Worm (Caenorhabditis elegans): Measurements from ENCODE around the gene nlp-53.
A peak's percentile ranks its signal among the peaks of the same experiment; 100 is the strongest.

Gene nlp-53

ce11 chrX:13653573-13653972 is 34.9 kb downstream of the nlp-53 start (continued):
- peak; percentile 20 for TF ChIP-seq K12H6.12 (tag; optimal IDR thresholded peaks at IDR 0.05)
- no peak for TF ChIP-seq lsl-1 (GFP tag; optimal IDR thresholded peaks at IDR 0.05)
- peak; percentile 57 for TF ChIP-seq mxl-1 (tag; optimal IDR thresholded peaks at IDR 0.05)
- TF ChIP-seq snpc-1.3 (tag; optimal IDR thresholded peaks at IDR 0.05; ENCODE audit: insufficient read depth): peak; percentile 51
- TF ChIP-seq lin-40 (tag; optimal IDR thresholded peaks at IDR 0.05): peak; percentile 41
- no peak for TF ChIP-seq ccch-3 (GFP tag; optimal IDR thresholded peaks at IDR 0.05)
- TF ChIP-seq attf-3 (GFP tag; conservative IDR thresholded peaks at IDR 0.05): no peak
- peak in 1 of 2 experiments; percentile 4 for TF ChIP-seq let-607 (tag; optimal IDR thresholded peaks at IDR 0.05)
- peak; percentile 57; the same call in 1 of the 2 replicates for TF ChIP-seq hmg-20 (GFP tag; IDR thresholded peaks at IDR 0.05)
- peak; percentile 11 for TF ChIP-seq mes-4 (tag; optimal IDR thresholded peaks at IDR 0.05)
- TF ChIP-seq pha-4 (tag; optimal IDR thresholded peaks at IDR 0.05): no peak
- peak; percentile 64 for TF ChIP-seq snpc-4 (GFP tag; optimal IDR thresholded peaks at IDR 0.05)
- peak in 3 of 4 experiments; percentile 16 to 74 (median 68) for TF ChIP-seq snpc-4 (tag; optimal IDR thresholded peaks at IDR 0.05)
- peak; percentile 56 for TF ChIP-seq ztf-18 (tag; optimal IDR thresholded peaks at IDR 0.05)
- TF ChIP-seq lin-54 (GFP tag; optimal IDR thresholded peaks at IDR 0.05): peak; percentile 29
- TF ChIP-seq ztf-6 (GFP tag; IDR thresholded peaks at IDR 0.05): 0 out of 2 replicates have a peak, but pooled peaks have one; percentile 12
- TF ChIP-seq let-526 (GFP tag; IDR thresholded peaks at IDR 0.05): no peak
- peak; percentile 77 for TF ChIP-seq D2030.7 (GFP tag; IDR thresholded peaks at IDR 0.05)
- no peak for TF ChIP-seq Y79H2A.3 (GFP tag; conservative IDR thresholded peaks at IDR 0.05)
- TF ChIP-seq F57A8.1 (GFP tag; optimal IDR thresholded peaks at IDR 0.05): no peak
- peak; percentile 20 for TF ChIP-seq madf-10 (tag; optimal IDR thresholded peaks at IDR 0.05)
- TF ChIP-seq rec-8 (tag; optimal IDR thresholded peaks at IDR 0.05): peak in 1 of 2 experiments; percentile 74
- TF ChIP-seq ama-1 (optimal IDR thresholded peaks at IDR 0.05): no peak
- peak; percentile 47 to 57 for TF ChIP-seq ama-1 (GFP tag; optimal IDR thresholded peaks at IDR 0.05)
- TF ChIP-seq die-1 (tag; optimal IDR thresholded peaks at IDR 0.05): peak; percentile 87
- no peak for TF ChIP-seq somi-1 (GFP tag; optimal IDR thresholded peaks at IDR 0.05)
- no peak for TF ChIP-seq Y56A3A.18 (GFP tag; IDR thresholded peaks at IDR 0.05)
- peak; percentile 85 for TF ChIP-seq ceh-40 (GFP tag; IDR thresholded peaks at IDR 0.05)
- peak; percentile 58 for TF ChIP-seq ZK185.1 (tag; optimal IDR thresholded peaks at IDR 0.05; ENCODE audit: poor library complexity, severe bottlenecking)
- TF ChIP-seq nhr-90 (tag; optimal IDR thresholded peaks at IDR 0.05): peak; percentile 85
- no peak for TF ChIP-seq zfh-2 (GFP tag; conservative IDR thresholded peaks at IDR 0.05)
- TF ChIP-seq dox-1 (GFP tag; IDR thresholded peaks at IDR 0.05): peak; percentile 80
- peak; percentile 53; the same call in 1 of the 2 replicates for TF ChIP-seq nfyb-1 (GFP tag; IDR thresholded peaks at IDR 0.05)
- no peak for TF ChIP-seq madf-3 (GFP tag; IDR thresholded peaks at IDR 0.05)
- TF ChIP-seq sptf-2 (GFP tag; optimal IDR thresholded peaks at IDR 0.05): peak; percentile 68
- peak; percentile 5 for TF ChIP-seq unc-130 (GFP tag; optimal IDR thresholded peaks at IDR 0.05)
- TF ChIP-seq T07F8.4 (tag; optimal IDR thresholded peaks at IDR 0.05): peak; percentile 59
- peak; percentile 91 for TF ChIP-seq tbp1 (GFP tag; optimal IDR thresholded peaks at IDR 0.05)
- peak; percentile 10 for TF ChIP-seq F49E8.2 (tag; optimal IDR thresholded peaks at IDR 0.05; ENCODE audit: insufficient read depth)
- TF ChIP-seq bed-1 (GFP tag; IDR thresholded peaks at IDR 0.05): no peak
- no peak for TF ChIP-seq F37B4.10 (GFP tag; IDR thresholded peaks at IDR 0.05)
- peak; percentile 10 for TF ChIP-seq ztf-26 (tag; optimal IDR thresholded peaks at IDR 0.05)
- TF ChIP-seq dpff-1 (tag; optimal IDR thresholded peaks at IDR 0.05): no peak
- no peak for TF ChIP-seq Y95B8A.8 (GFP tag; IDR thresholded peaks at IDR 0.05)
- 0 out of 2 replicates have a peak, but pooled peaks have one; percentile 28 for TF ChIP-seq ekl-4 (GFP tag; IDR thresholded peaks at IDR 0.05)
- TF ChIP-seq hlh-12 (tag; optimal IDR thresholded peaks at IDR 0.05): peak; percentile 67
- no peak for TF ChIP-seq B0035.1 (tag; optimal IDR thresholded peaks at IDR 0.05)
- peak in 1 of 3 experiments; percentile 53 for TF ChIP-seq lin-35 (GFP tag; optimal IDR thresholded peaks at IDR 0.05)
